Fruit fly (Drosophila melanogaster) whole organism, wandering third instar larva: ENCODE measurements around the gene Nsun2.

Experiments
- CG9705 ChIP-seq: fragments of 200-800 bp; sonication (Bioruptor generic); optimal IDR thresholded peaks from 2 replicates; lab custom pipeline; 2018; ENCODE audit warnings: missing biosample characterization, mild to moderate bottlenecking, missing genetic modification characterization
- Dfd ChIP-seq: fragments of >200 bp; optimal IDR thresholded peaks from 2 replicates; lab custom pipeline; 2017; ENCODE audit warnings: missing biosample characterization, missing genetic modification characterization
- Dif ChIP-seq: fragments of 200-275, 200-300 bp; sonication (Bioruptor generic); optimal IDR thresholded peaks from 2 replicates; lab custom pipeline; 2018; ENCODE audit warnings: missing biosample characterization, missing genetic modification characterization; ENCODE audit not compliant: partially characterized antibody
- GATAd ChIP-seq: sonication (Bioruptor generic); optimal IDR thresholded peaks from 2 replicates; lab custom pipeline; 2016; ENCODE audit warnings: missing biosample characterization, missing genetic modification characterization
- HLH106 ChIP-seq: fragments of 200-800 bp; optimal IDR thresholded peaks from 3 replicates; lab custom pipeline; 2019; ENCODE audit warnings: missing biosample characterization, mild to moderate bottlenecking, missing genetic modification characterization, moderate library complexity
- Hnf4 ChIP-seq: fragments of 200-800 bp; sonication (Bioruptor generic); optimal IDR thresholded peaks from 2 replicates; lab custom pipeline; 2016; ENCODE audit warnings: missing biosample characterization, mild to moderate bottlenecking, missing genetic modification characterization
- Hr78 ChIP-seq: fragments of >200 bp; optimal IDR thresholded peaks from 2 replicates; lab custom pipeline; 2017; ENCODE audit warnings: missing biosample characterization, missing genetic modification characterization
- Hr83 ChIP-seq: fragments of 200-300 bp; sonication (Bioruptor generic); optimal IDR thresholded peaks from 2 replicates; lab custom pipeline; 2016; ENCODE audit warnings: missing biosample characterization, mild to moderate bottlenecking, missing genetic modification characterization, moderate library complexity; ENCODE audit not compliant: poor library complexity, severe bottlenecking
- Jra ChIP-seq: sonication (Bioruptor generic); optimal IDR thresholded peaks from 2 replicates; lab custom pipeline; 2016; ENCODE audit warnings: missing biosample characterization, missing genetic modification characterization
- Myc ChIP-seq: fragments of >200 bp; optimal IDR thresholded peaks from 2 replicates; lab custom pipeline; 2017
- N ChIP-seq: fragments of >200 bp; optimal IDR thresholded peaks from 2 replicates; lab custom pipeline; 2018; ENCODE audit warnings: missing biosample characterization, missing external identifiers, missing genetic modification characterization
- OdsH ChIP-seq: fragments of 200-800 bp; sonication (Bioruptor generic); optimal IDR thresholded peaks from 2 replicates; lab custom pipeline; 2016; ENCODE audit warnings: missing biosample characterization, mild to moderate bottlenecking, missing genetic modification characterization
- Rel ChIP-seq, 2 experiments: fragments of 200-800 bp; sonication (Bioruptor generic) in 1 of 2; optimal IDR thresholded peaks; 2 replicates in 1 of 2; 3 replicates in 1 of 2; lab custom pipeline; 2016 to 2019; ENCODE audit warnings: mild to moderate bottlenecking in 2 of 2, missing biosample characterization in 2 of 2, missing genetic modification characterization in 2 of 2, moderate library complexity in 1 of 2
- Sp1 ChIP-seq: fragments of 200-800 bp; sonication (Bioruptor generic); optimal IDR thresholded peaks from 3 replicates; lab custom pipeline; 2019; ENCODE audit warnings: missing biosample characterization, mild to moderate bottlenecking, missing genetic modification characterization, moderate library complexity
- Vsx2 ChIP-seq: fragments of 200-300, 225-300 bp; sonication (Bioruptor generic); optimal IDR thresholded peaks from 2 replicates; lab custom pipeline; 2018; ENCODE audit warnings: missing biosample characterization, missing genetic modification characterization; ENCODE audit not compliant: partially characterized antibody
- br ChIP-seq: fragments of 200-800 bp; sonication (Bioruptor generic); optimal IDR thresholded peaks from 2 replicates; lab custom pipeline; 2016; ENCODE audit warnings: missing biosample characterization, missing genetic modification characterization
- brk ChIP-seq: fragments of 200-800 bp; sonication (Bioruptor generic); optimal IDR thresholded peaks from 2 replicates; lab custom pipeline; 2016; ENCODE audit warnings: missing biosample characterization, mild to moderate bottlenecking, missing genetic modification characterization
- dl ChIP-seq, 2 experiments: fragments of 175-275, 200-275 bp in 1 of 2; fragments of 200-275 bp in 1 of 2; sonication (Bioruptor generic); optimal IDR thresholded peaks; lab custom pipeline; 2018; ENCODE audit warnings: mild to moderate bottlenecking in 2 of 2, missing biosample characterization in 2 of 2, missing genetic modification characterization in 2 of 2, moderate library complexity in 2 of 2; ENCODE audit not compliant: partially characterized antibody in 2 of 2, insufficient read depth in 1 of 2
- dmrt93B ChIP-seq: fragments of 200-800 bp; sonication (Bioruptor generic); optimal IDR thresholded peaks from 2 replicates; lab custom pipeline; 2018; ENCODE audit warnings: missing biosample characterization, mild to moderate bottlenecking, missing genetic modification characterization
- dsf ChIP-seq: sonication (Bioruptor generic); optimal IDR thresholded peaks from 2 replicates; lab custom pipeline; 2016; ENCODE audit warnings: missing biosample characterization, missing genetic modification characterization, borderline replicate concordance
- foxo ChIP-seq, 2 experiments: fragments of 200-800 bp; sonication (Bioruptor generic); optimal IDR thresholded peaks; 2 replicates in 1 of 2; 3 replicates in 1 of 2; lab custom pipeline; 2016 to 2017; ENCODE audit warnings: missing biosample characterization in 2 of 2, missing genetic modification characterization in 2 of 2
- fru ChIP-seq: fragments of 200-800 bp; sonication (Bioruptor generic); optimal IDR thresholded peaks from 3 replicates; lab custom pipeline; 2016; ENCODE audit warnings: missing biosample characterization, mild to moderate bottlenecking, missing genetic modification characterization
- h ChIP-seq: fragments of 200-800 bp; sonication (Bioruptor generic); optimal IDR thresholded peaks from 3 replicates; lab custom pipeline; 2016; ENCODE audit warnings: missing biosample characterization, mild to moderate bottlenecking, missing genetic modification characterization
- jim ChIP-seq: fragments of 175-275, 200-325 bp; sonication (Bioruptor generic); optimal IDR thresholded peaks from 2 replicates; lab custom pipeline; 2016; ENCODE audit warnings: missing biosample characterization, mild to moderate bottlenecking, missing genetic modification characterization
- lola ChIP-seq: fragments of >200 bp; optimal IDR thresholded peaks from 2 replicates; lab custom pipeline; 2017; ENCODE audit warnings: missing biosample characterization, missing genetic modification characterization
- pan ChIP-seq: fragments of >200 bp; optimal IDR thresholded peaks from 2 replicates; lab custom pipeline; 2017
- psq ChIP-seq: fragments of 200-800 bp; sonication (Bioruptor generic); optimal IDR thresholded peaks from 3 replicates; lab custom pipeline; 2017; ENCODE audit warnings: missing biosample characterization, mild to moderate bottlenecking, missing genetic modification characterization, moderate library complexity
- rgr ChIP-seq: fragments of 200-800 bp; sonication (Bioruptor generic); optimal IDR thresholded peaks from 3 replicates; lab custom pipeline; 2016; ENCODE audit warnings: missing biosample characterization, mild to moderate bottlenecking, missing genetic modification characterization
- sage ChIP-seq: fragments of 200-800 bp; sonication (Bioruptor generic); optimal IDR thresholded peaks from 2 replicates; lab custom pipeline; 2016; ENCODE audit warnings: missing biosample characterization, mild to moderate bottlenecking, missing genetic modification characterization
- tai ChIP-seq: sonication (Bioruptor generic); optimal IDR thresholded peaks from 2 replicates; lab custom pipeline; 2016; ENCODE audit warnings: missing biosample characterization, missing genetic modification characterization
- usp ChIP-seq: fragments of >200 bp; optimal IDR thresholded peaks from 2 replicates; lab custom pipeline; 2017; ENCODE audit warnings: missing biosample characterization, missing genetic modification characterization
- woc ChIP-seq: sonication (Bioruptor generic); optimal IDR thresholded peaks from 2 replicates; lab custom pipeline; 2016; ENCODE audit warnings: missing biosample characterization, mild to moderate bottlenecking, missing genetic modification characterization

Gene Nsun2

DNA sequence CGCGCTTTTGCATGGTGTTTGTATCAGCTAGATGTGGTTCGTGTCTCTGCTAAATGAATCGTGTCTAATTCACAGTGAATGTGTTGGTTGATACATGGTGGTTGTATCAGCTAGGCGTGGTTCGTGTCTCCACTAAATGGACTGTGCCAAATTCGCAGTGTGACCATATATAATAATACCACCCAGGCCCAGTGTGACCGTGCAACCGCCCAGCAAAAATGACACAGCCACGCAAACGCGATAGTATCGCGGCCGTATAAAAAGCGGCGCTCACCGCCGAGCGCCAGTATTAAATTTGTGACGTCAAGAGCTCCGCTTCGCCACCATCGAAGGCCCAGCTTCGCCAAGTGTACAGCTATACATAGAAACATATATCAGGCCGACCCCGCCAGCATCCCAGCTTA is 7.7 kb downstream of the Nsun2 start, which contains the start of gene cib:
Gene cib, plus strand, starts transcription at position 284 of the 404 bp plus-strand sequence.
- TF ChIP-seq OdsH (GFP tag; lab: Kevin White, UChicago) (peak; percentile 37), dl (GFP tag; optimal IDR thresholded peaks at IDR 0.05; lab: Kevin White, UChicago; ENCODE audit: insufficient read depth in 1 of 2, partially characterized antibody in 2 of 2) (no peak), Sp1 (GFP tag; lab: Kevin White, UChicago) (peak; percentile 62), Dif (peak; percentile 36), foxo (GFP tag; optimal IDR thresholded peaks at IDR 0.05; lab: Kevin White, UChicago) (peak in 1 of 2 experiments; percentile 64), h (peak; percentile 28), Myc (lab: Kevin White, UChicago) (peak; percentile 9), fru (peak; percentile 66), rgr (GFP tag; lab: Kevin White, UChicago) (peak; percentile 65), jim (GFP tag; lab: Kevin White, UChicago) (no peak), CG9705 (GFP tag; lab: Kevin White, UChicago) (peak; percentile 28), woc (no peak), br (peak; percentile 38), Rel (GFP tag; optimal IDR thresholded peaks at IDR 0.05; lab: Kevin White, UChicago) (no peak), Rel (tag; optimal IDR thresholded peaks at IDR 0.05; lab: Kevin White, UChicago) (peak; percentile 74), HLH106 (tag; lab: Kevin White, UChicago) (peak; percentile 13), Jra (peak; percentile 7), psq (GFP tag; lab: Kevin White, UChicago) (peak; percentile 4), dmrt93B (GFP tag; lab: Kevin White, UChicago) (no peak)

DNA sequence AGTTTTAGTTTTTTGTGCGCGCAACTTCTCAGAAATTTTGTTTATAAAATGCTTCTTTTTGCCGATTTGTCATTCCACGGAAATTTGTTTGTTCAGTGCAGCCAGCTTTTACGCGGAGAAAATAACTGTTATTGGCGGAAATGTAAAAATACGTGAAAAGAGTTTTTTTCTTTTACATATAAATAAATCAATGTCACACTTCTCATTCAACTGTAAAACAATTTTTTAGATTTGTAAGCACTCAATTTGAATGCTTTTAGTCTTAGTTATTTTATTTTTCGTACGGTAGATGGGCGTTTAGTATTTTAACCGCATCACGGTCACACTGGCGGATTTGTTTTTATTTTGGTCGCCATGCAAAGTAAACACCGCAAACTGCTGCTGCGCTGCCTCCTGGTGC is 9.4 kb downstream of the Nsun2 start, which contains the start of the genes Xpac and brn:
Gene Xpac, minus strand, starts transcription at position 66 of the 400 bp plus-strand sequence.
Gene brn, plus strand, starts transcription at position 211 of the 400 bp plus-strand sequence.
- TF ChIP-seq brk (no peak), Rel (GFP tag; optimal IDR thresholded peaks at IDR 0.05; lab: Kevin White, UChicago) (no peak), Rel (tag; optimal IDR thresholded peaks at IDR 0.05; lab: Kevin White, UChicago) (peak; percentile 3)
- TF ChIP-seq, all 38 proteins: peak for 1

DNA sequence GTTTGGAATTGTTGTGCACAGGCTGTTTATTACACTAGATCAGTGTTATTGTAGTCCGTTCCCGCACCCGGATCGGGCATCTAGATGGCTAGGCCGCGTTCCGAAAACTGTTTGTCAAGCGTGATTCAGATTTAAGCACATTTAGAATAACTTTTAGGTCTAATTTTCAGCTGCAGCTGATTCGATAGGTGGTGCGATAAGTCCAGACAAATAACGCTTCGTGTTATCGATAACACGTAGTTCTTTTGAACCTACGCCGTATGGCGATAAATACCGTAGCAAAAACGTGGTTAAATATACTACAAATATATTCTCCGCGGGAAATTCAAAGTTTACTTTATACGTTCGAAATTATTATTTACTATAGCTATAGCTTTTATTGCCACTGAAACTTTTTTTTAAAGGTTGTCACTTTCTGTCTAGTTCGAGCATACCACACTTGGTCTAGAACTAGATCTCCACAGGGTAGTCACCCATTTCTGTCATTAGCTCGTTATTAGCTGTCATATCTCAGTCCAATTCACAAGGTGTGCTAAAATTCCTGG is 12.6 kb downstream of the Nsun2 start, which contains the start of the genes Cmtr1 and CG15375:
Gene Cmtr1, minus strand, starts transcription at position 208 of the 545 bp plus-strand sequence.
Gene CG15375, plus strand, starts transcription at position 495 of the 545 bp plus-strand sequence.
- no peak for TF ChIP-seq br
- TF ChIP-seq pan (lab: Kevin White, UChicago), result no peak
- TF ChIP-seq Dif, result no peak
- TF ChIP-seq dsf (GFP tag; lab: Kevin White, UChicago), result no peak
- no peak for TF ChIP-seq Hnf4 (GFP tag; lab: Kevin White, UChicago)
- TF ChIP-seq usp (GFP tag; lab: Kevin White, UChicago), result no peak
- no peak for TF ChIP-seq jim (GFP tag; lab: Kevin White, UChicago)
- TF ChIP-seq GATAd (GFP tag; lab: Kevin White, UChicago), result no peak
- no peak for TF ChIP-seq sage (GFP tag; lab: Kevin White, UChicago)
- TF ChIP-seq Hr83 (GFP tag; lab: Kevin White, UChicago), result no peak
- TF ChIP-seq tai (GFP tag; lab: Kevin White, UChicago), result no peak
- no peak for TF ChIP-seq woc
- TF ChIP-seq brk, result no peak
- no peak for TF ChIP-seq Sp1 (GFP tag; lab: Kevin White, UChicago)
- no peak for TF ChIP-seq HLH106 (tag; lab: Kevin White, UChicago)
- TF ChIP-seq, all 38 proteins: peak for 0

DNA sequence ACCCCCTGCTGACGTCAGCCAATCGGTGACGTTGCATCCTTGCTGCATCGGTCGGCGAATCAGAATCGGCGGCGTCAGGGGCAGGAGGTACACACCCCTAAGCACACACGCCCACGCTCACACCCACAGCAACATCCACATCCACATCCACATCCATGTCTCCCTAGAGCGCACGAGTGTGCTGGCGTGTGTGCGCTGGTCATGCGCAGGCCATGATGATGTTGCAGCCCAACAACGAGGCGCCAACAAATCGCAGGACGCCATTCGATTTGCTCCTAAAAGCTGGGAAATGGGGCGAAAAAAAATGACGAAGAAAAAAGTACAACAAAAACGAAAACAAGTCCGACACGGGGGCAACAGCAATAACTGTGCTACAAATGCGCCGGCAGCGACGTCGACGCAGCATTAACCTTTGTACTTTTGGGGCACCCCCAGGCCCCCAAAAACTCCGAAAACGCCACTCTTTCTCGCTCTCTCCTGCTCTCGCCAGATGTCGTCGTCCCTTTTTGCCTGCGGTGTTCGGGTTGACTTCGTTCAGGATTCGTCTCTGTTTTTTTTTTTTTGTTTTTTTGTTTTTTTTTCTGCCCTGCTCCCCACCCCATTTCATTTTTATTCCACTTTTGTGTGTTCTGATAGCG is 24.4 kb downstream of the Nsun2 start:
- TF ChIP-seq h (no peak), pan (lab: Kevin White, UChicago) (no peak), Hr83 (GFP tag; lab: Kevin White, UChicago) (no peak), sage (GFP tag; lab: Kevin White, UChicago) (no peak), N (GFP tag; lab: Kevin White, UChicago) (no peak), rgr (GFP tag; lab: Kevin White, UChicago) (no peak), CG9705 (GFP tag; lab: Kevin White, UChicago) (no peak), lola (GFP tag; lab: Kevin White, UChicago) (no peak), Dfd (GFP tag; lab: Kevin White, UChicago) (no peak), psq (GFP tag; lab: Kevin White, UChicago) (no peak), Vsx2 (no peak), dsf (GFP tag; lab: Kevin White, UChicago) (no peak), Jra (no peak), br (no peak), fru (no peak), Dif (no peak), OdsH (GFP tag; lab: Kevin White, UChicago) (no peak), Hr78 (no peak), woc (no peak)
